Worm (Caenorhabditis elegans): ENCODE results near the gene C05D11.13.

DNA sequence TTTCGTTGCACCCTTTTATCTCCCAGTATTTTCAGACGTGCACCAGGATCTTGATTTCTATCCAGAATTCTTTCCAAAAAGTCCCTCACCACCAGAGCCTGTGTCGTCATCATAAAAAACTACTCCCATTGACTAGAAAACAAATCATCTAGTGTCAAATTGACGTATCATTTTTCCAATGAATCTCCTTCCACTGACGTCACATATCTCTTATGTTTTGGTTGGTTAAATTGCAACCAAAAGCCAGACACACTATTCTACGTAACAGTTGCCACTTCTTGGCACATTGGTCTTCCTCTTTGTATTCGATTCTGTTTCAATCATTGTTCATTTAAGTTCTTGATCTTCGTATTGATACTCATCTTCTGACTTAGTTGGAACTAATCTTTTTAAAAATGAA, 46.3 kb downstream of the C05D11.13 start:
- TF ChIP-seq blmp-1 (tag; optimal IDR thresholded peaks at IDR 0.05) (no peak), snpc-4 (tag; optimal IDR thresholded peaks at IDR 0.05) (no peak), unc-39 (tag; optimal IDR thresholded peaks at IDR 0.05) (no peak)

All from whole organism, mixed stage, embryonic.